Fruit fly (Drosophila melanogaster) whole organism, embryonic: Measurements from ENCODE around the gene Ugt305A1.

Source experiments
- Asciz ChIP-seq: fragments of 200-800 bp; sonication (Bioruptor generic); optimal IDR thresholded peaks from 2 replicates; lab custom pipeline; 2017; ENCODE audit warnings: missing biosample characterization, mild to moderate bottlenecking, missing genetic modification characterization, missing genetic modification reagents
- Atf6 ChIP-seq: fragments of 200-800 bp; sonication (Bioruptor generic); IDR thresholded peaks from 2 replicates; pipeline ENCODE4 v1.3.6; 2022; ENCODE audit warnings: missing biosample characterization, missing genetic modification characterization
- CG10565 ChIP-seq: fragments of 200-800 bp; sonication (Bioruptor generic); optimal IDR thresholded peaks from 3 replicates; lab custom pipeline; 2016; ENCODE audit warnings: missing biosample characterization, mild to moderate bottlenecking, missing genetic modification characterization
- CG11093 ChIP-seq: fragments of 200-800 bp; sonication (Bioruptor generic); IDR thresholded peaks from 3 replicates; pipeline ENCODE4 v1.3.6; 2022; ENCODE audit warnings: missing biosample characterization, missing genetic modification characterization
- CG11247 ChIP-seq: fragments of 200-800 bp; sonication (Bioruptor generic); IDR thresholded peaks from 2 replicates; pipeline ENCODE4 v1.3.6; 2022; ENCODE audit warnings: missing biosample characterization, missing genetic modification characterization
- CG13287 ChIP-seq: fragments of 200-800 bp; sonication (Bioruptor generic); IDR thresholded peaks from 2 replicates; pipeline ENCODE4 v1.3.6; 2022; ENCODE audit warnings: missing biosample characterization, missing genetic modification characterization; ENCODE audit not compliant: partially characterized antibody
- CG13424 ChIP-seq: fragments of 200-800 bp; sonication (Bioruptor generic); optimal IDR thresholded peaks from 2 replicates; lab custom pipeline; 2019; ENCODE audit warnings: missing biosample characterization, mild to moderate bottlenecking, missing genetic modification characterization, moderate library complexity
- CG1529 ChIP-seq: fragments of 200-800 bp; sonication (Bioruptor generic); optimal IDR thresholded peaks from 3 replicates; lab custom pipeline; 2018; ENCODE audit warnings: missing biosample characterization, missing genetic modification characterization
- CG1602 ChIP-seq: fragments of 200-800 bp; sonication (Bioruptor generic); optimal IDR thresholded peaks from 3 replicates; lab custom pipeline; 2016; ENCODE audit warnings: missing biosample characterization, missing genetic modification characterization
- CG17328 ChIP-seq: fragments of 200-800 bp; sonication (Bioruptor generic); IDR thresholded peaks from 2 replicates; pipeline ENCODE4 v1.3.6; 2022; ENCODE audit warnings: missing biosample characterization, missing genetic modification characterization
- CG31441 ChIP-seq: fragments of 200-800 bp; sonication (Bioruptor generic); IDR thresholded peaks from 2 replicates; pipeline ENCODE4 v1.3.6; 2022; ENCODE audit warnings: missing biosample characterization, missing genetic modification characterization
- CG3163 ChIP-seq: fragments of 200-800 bp; sonication (Bioruptor generic); optimal IDR thresholded peaks from 3 replicates; lab custom pipeline; 2016; ENCODE audit warnings: missing biosample characterization, missing genetic modification characterization
- CG32772 ChIP-seq: fragments of 200-800 bp; sonication (Bioruptor generic); IDR thresholded peaks from 2 replicates; pipeline ENCODE4 v1.3.6; 2022; ENCODE audit warnings: missing biosample characterization, missing genetic modification characterization
- CG4282 ChIP-seq: fragments of 200-800 bp; sonication (Bioruptor generic); optimal IDR thresholded peaks from 2 replicates; lab custom pipeline; 2016; ENCODE audit warnings: missing biosample characterization, missing genetic modification characterization
- CG4360 ChIP-seq: fragments of 200-800 bp; sonication (Bioruptor generic); IDR thresholded peaks from 2 replicates; pipeline ENCODE4 v1.3.6; 2022; ENCODE audit warnings: missing biosample characterization, missing genetic modification characterization
- CG4730 ChIP-seq: fragments of 200-800 bp; sonication (Bioruptor generic); IDR thresholded peaks from 2 replicates; pipeline ENCODE4 v1.3.6; 2022; ENCODE audit warnings: missing biosample characterization, missing genetic modification characterization
- CG8478 ChIP-seq: fragments of >200 bp; optimal IDR thresholded peaks from 2 replicates; lab custom pipeline; 2018
- CG8924 ChIP-seq: fragments of 200-800 bp; optimal IDR thresholded peaks from 3 replicates; lab custom pipeline; 2019; ENCODE audit warnings: missing biosample characterization, mild to moderate bottlenecking, missing genetic modification characterization, moderate library complexity
- CG9797 ChIP-seq: fragments of 200-800 bp; sonication (Bioruptor generic); optimal IDR thresholded peaks from 3 replicates; lab custom pipeline; 2018; ENCODE audit warnings: missing biosample characterization, mild to moderate bottlenecking, missing genetic modification characterization
- CG9876 ChIP-seq: fragments of 200-800 bp; sonication (Bioruptor generic); optimal IDR thresholded peaks from 2 replicates; lab custom pipeline; 2016; ENCODE audit warnings: missing biosample characterization, missing genetic modification characterization
- CG9932 ChIP-seq: fragments of 200-800 bp; sonication (Bioruptor generic); IDR thresholded peaks from 2 replicates; pipeline ENCODE4 v1.3.6; 2022; ENCODE audit warnings: missing biosample characterization, missing genetic modification characterization
- Drgx ChIP-seq: fragments of 200-800 bp; sonication (Bioruptor generic); IDR thresholded peaks from 2 replicates; pipeline ENCODE4 v1.3.6; 2022; ENCODE audit warnings: missing biosample characterization, missing genetic modification characterization
- E2f1 ChIP-seq: fragments of 200-800 bp; sonication (Bioruptor generic); IDR thresholded peaks from 2 replicates; pipeline ENCODE4 v1.3.6; 2022; ENCODE audit warnings: missing biosample characterization, missing genetic modification characterization
- E2f2 ChIP-seq: fragments of 200-800 bp; sonication (Bioruptor generic); IDR thresholded peaks from 2 replicates; pipeline ENCODE4 v1.3.6; 2022; ENCODE audit warnings: missing biosample characterization, missing genetic modification characterization
- Elba2 ChIP-seq: fragments of 200-800 bp; sonication (Bioruptor generic); optimal IDR thresholded peaks from 3 replicates; lab custom pipeline; 2016; ENCODE audit warnings: missing biosample characterization, missing genetic modification characterization
- Fer3 ChIP-seq: fragments of 200-800 bp; sonication (Bioruptor generic); optimal IDR thresholded peaks from 2 replicates; lab custom pipeline; 2018; ENCODE audit warnings: missing biosample characterization, mild to moderate bottlenecking, missing genetic modification characterization, moderate library complexity
- GATAe ChIP-seq: fragments of 200-800 bp; sonication (Bioruptor generic); conservative IDR thresholded peaks from 2 replicates; pipeline ENCODE4 v1.3.6; 2022; ENCODE audit warnings: missing biosample characterization, missing genetic modification characterization
- H15 ChIP-seq: fragments of 200-800 bp; sonication (Bioruptor generic); IDR thresholded peaks from 3 replicates; pipeline ENCODE4 v1.3.6; 2022; ENCODE audit warnings: missing biosample characterization, missing genetic modification characterization
- Hmr ChIP-seq: fragments of 200-800 bp; sonication (Bioruptor generic); optimal IDR thresholded peaks from 3 replicates; lab custom pipeline; 2017; ENCODE audit warnings: mild to moderate bottlenecking, missing biosample characterization, missing genetic modification reagents, missing genetic modification characterization
- Sry-β ChIP-seq: fragments of 200-800 bp; sonication (Bioruptor generic); optimal IDR thresholded peaks from 2 replicates; lab custom pipeline; 2018; ENCODE audit warnings: missing biosample characterization, mild to moderate bottlenecking, missing genetic modification characterization, moderate library complexity
- Taf1 ChIP-seq: fragments of 200-800 bp; sonication (Bioruptor generic); IDR thresholded peaks from 2 replicates; pipeline ENCODE4 v1.3.6; 2022; ENCODE audit warnings: missing biosample characterization, missing genetic modification characterization
- YL-1 ChIP-seq: fragments of 200-800 bp; sonication (Bioruptor generic); optimal IDR thresholded peaks from 3 replicates; lab custom pipeline; 2017; ENCODE audit warnings: missing biosample characterization, mild to moderate bottlenecking, missing genetic modification characterization
- ab ChIP-seq: fragments of 200-800 bp; sonication (Bioruptor generic); optimal IDR thresholded peaks from 2 replicates; lab custom pipeline; 2016; ENCODE audit warnings: missing biosample characterization, missing genetic modification characterization
- bowl ChIP-seq: fragments of 200-800 bp; sonication (Bioruptor generic); IDR thresholded peaks from 2 replicates; pipeline ENCODE4 v1.3.6; 2022; ENCODE audit warnings: missing biosample characterization, missing genetic modification characterization
- chm ChIP-seq: fragments of 200-800 bp; sonication (Bioruptor generic); IDR thresholded peaks from 2 replicates; pipeline ENCODE4 v1.3.6; 2022; ENCODE audit warnings: missing biosample characterization, missing genetic modification characterization
- dati ChIP-seq: fragments of 200-800 bp; sonication (Bioruptor generic); IDR thresholded peaks from 2 replicates; pipeline ENCODE4 v1.3.6; 2022; ENCODE audit warnings: missing biosample characterization, missing genetic modification characterization
- disco-r ChIP-seq: fragments of 200-800 bp; sonication (Bioruptor generic); optimal IDR thresholded peaks from 2 replicates; lab custom pipeline; 2016; ENCODE audit warnings: missing biosample characterization, missing genetic modification characterization
- dmrt99B ChIP-seq: fragments of 200-800 bp; sonication (Bioruptor generic); optimal IDR thresholded peaks from 2 replicates; lab custom pipeline; 2018; ENCODE audit warnings: missing biosample characterization, mild to moderate bottlenecking, missing genetic modification characterization, moderate library complexity
- esg ChIP-seq: fragments of 200-800 bp; sonication (Bioruptor generic); conservative IDR thresholded peaks from 2 replicates; pipeline ENCODE4 v1.3.6; 2022; ENCODE audit warnings: missing biosample characterization, missing genetic modification characterization
- eve ChIP-seq, 2 experiments: fragments of >200 bp; optimal IDR thresholded peaks; 2 replicates each; lab custom pipeline; 2017; ENCODE audit warnings: missing biosample characterization in 2 of 2, missing genetic modification characterization in 2 of 2
- h ChIP-seq: fragments of >200 bp; optimal IDR thresholded peaks from 2 replicates; lab custom pipeline; 2017
- hb ChIP-seq: fragments of 200-800 bp; sonication (Bioruptor generic); IDR thresholded peaks from 3 replicates; pipeline ENCODE4 v1.3.6; 2022; ENCODE audit warnings: missing biosample characterization, missing genetic modification characterization; ENCODE audit not compliant: partially characterized antibody
- kah ChIP-seq: fragments of 200-800 bp; sonication (Bioruptor generic); optimal IDR thresholded peaks from 2 replicates; lab custom pipeline; 2018; ENCODE audit warnings: missing biosample characterization, mild to moderate bottlenecking, missing genetic modification characterization
- ken ChIP-seq: fragments of 200-800 bp; sonication (Bioruptor generic); IDR thresholded peaks from 3 replicates; pipeline ENCODE4 v1.3.6; 2022; ENCODE audit warnings: missing biosample characterization, missing genetic modification characterization
- mam ChIP-seq: fragments of 200-800 bp; sonication (Bioruptor generic); optimal IDR thresholded peaks from 3 replicates; lab custom pipeline; 2016; ENCODE audit warnings: missing biosample characterization, missing genetic modification characterization
- org-1 ChIP-seq: fragments of 200-800 bp; sonication (Bioruptor generic); optimal IDR thresholded peaks from 2 replicates; lab custom pipeline; 2017; ENCODE audit warnings: missing biosample characterization, missing genetic modification characterization
- pb ChIP-seq: fragments of 200-800 bp; sonication (Bioruptor generic); optimal IDR thresholded peaks from 3 replicates; lab custom pipeline; 2016; ENCODE audit warnings: missing biosample characterization, missing genetic modification characterization
- pho ChIP-seq: fragments of 200-800 bp; sonication (Bioruptor generic); optimal IDR thresholded peaks from 2 replicates; lab custom pipeline; 2016; ENCODE audit warnings: missing biosample characterization, missing genetic modification characterization
- run ChIP-seq: fragments of 200-800 bp; sonication (Bioruptor generic); optimal IDR thresholded peaks from 3 replicates; lab custom pipeline; 2018; ENCODE audit warnings: missing biosample characterization, mild to moderate bottlenecking, missing genetic modification characterization
- trem ChIP-seq: fragments of 200-800 bp; optimal IDR thresholded peaks from 3 replicates; lab custom pipeline; 2019; ENCODE audit warnings: missing biosample characterization, mild to moderate bottlenecking, missing genetic modification characterization, moderate library complexity
- twi ChIP-seq: fragments of 200-800 bp; optimal IDR thresholded peaks from 2 replicates; lab custom pipeline; 2019; ENCODE audit warnings: missing biosample characterization, mild to moderate bottlenecking, missing genetic modification characterization, moderate library complexity
- unpg ChIP-seq: fragments of 200-800 bp; sonication (Bioruptor generic); optimal IDR thresholded peaks from 3 replicates; lab custom pipeline; 2018; ENCODE audit warnings: missing biosample characterization, mild to moderate bottlenecking, missing genetic modification characterization, moderate library complexity
- usp ChIP-seq: fragments of >200 bp; optimal IDR thresholded peaks from 2 replicates; lab custom pipeline; 2017; ENCODE audit warnings: missing biosample characterization, missing genetic modification characterization
- zfh1 ChIP-seq: fragments of 200-800 bp; sonication (Bioruptor generic); IDR thresholded peaks from 3 replicates; pipeline ENCODE4 v1.3.6; 2022; ENCODE audit warnings: missing biosample characterization, missing genetic modification characterization

The Ugt305A1 gene

DNA sequence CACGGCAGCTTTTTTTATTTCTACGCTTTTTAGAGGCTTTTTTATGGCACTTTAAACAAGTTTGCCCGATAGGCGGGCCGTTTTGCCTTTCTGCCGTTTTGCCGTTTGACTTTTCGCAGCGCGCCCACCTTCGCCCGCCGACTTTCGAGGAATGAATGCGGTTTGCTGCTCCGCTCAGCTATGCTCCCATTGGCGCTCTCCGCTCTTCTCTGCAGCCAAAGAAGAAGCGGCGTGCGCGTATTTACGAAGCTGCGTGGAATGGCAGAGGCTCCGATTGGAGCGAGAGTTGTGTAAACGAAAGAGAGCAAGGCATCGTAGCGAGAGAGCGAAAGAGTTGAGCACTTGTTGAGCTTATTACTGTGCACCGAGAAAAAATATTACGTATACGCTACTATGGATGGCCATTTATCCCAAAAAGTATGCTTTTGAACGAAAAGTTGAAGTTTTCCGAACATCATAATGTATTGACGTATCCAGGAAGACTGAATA is 12.0 kb downstream of the Ugt305A1 start, which contains the start of gene wit (continued):
- TF ChIP-seq E2f2 (peak; percentile 17; the same call in 1 of the 2 replicates), esg (GFP tag; lab: Robert Waterston, UW) (no peak), CG32772 (no peak), CG13287 (GFP tag; lab: Robert Waterston, UW) (peak; percentile 73), CG3163 (GFP tag; lab: Kevin White, UChicago) (peak; percentile 87), usp (GFP tag; lab: Kevin White, UChicago) (no peak), CG4730 (GFP tag; lab: Robert Waterston, UW) (no peak), CG9876 (GFP tag; lab: Kevin White, UChicago) (no peak), Hmr (GFP tag; lab: Kevin White, UChicago) (peak; percentile 50), GATAe (no peak), run (no peak), Drgx (GFP tag; lab: Robert Waterston, UW) (peak; percentile 48; the same call in 1 of the 2 replicates), CG4360 (no peak), twi (tag; lab: Kevin White, UChicago) (no peak), eve (GFP tag; optimal IDR thresholded peaks at IDR 0.05; lab: Kevin White, UChicago) (no peak), CG31441 (GFP tag; lab: Robert Waterston, UW) (no peak), CG1529 (GFP tag; lab: Kevin White, UChicago) (no peak), ab (GFP tag; lab: Kevin White, UChicago) (no peak), Sry-β (GFP tag; lab: Kevin White, UChicago) (no peak), ken (GFP tag; lab: Robert Waterston, UW) (no peak), Elba2 (GFP tag; lab: Kevin White, UChicago) (no peak), CG8924 (no peak), pb (GFP tag; lab: Kevin White, UChicago) (no peak), unpg (peak; percentile 6), dmrt99B (tag; lab: Kevin White, UChicago) (no peak), bowl (GFP tag; lab: Robert Waterston, UW) (no peak), h (lab: Kevin White, UChicago) (no peak), org-1 (peak; percentile 31), H15 (no peak), Fer3 (tag; lab: Kevin White, UChicago) (no peak), CG11093 (no peak), Atf6 (GFP tag; lab: Robert Waterston, UW) (0 out of 2 replicates have a peak, but pooled peaks have one; percentile 17), YL-1 (GFP tag; lab: Kevin White, UChicago) (peak; percentile 9), CG17328 (no peak; the same call in 1 of the 2 replicates), CG1602 (no peak), mam (peak; percentile 22), trem (tag; lab: Kevin White, UChicago) (no peak), zfh1 (no peak), disco-r (no peak), E2f1 (GFP tag; lab: Robert Waterston, UW) (no peak), CG8478 (lab: Kevin White, UChicago) (no peak), CG9797 (no peak), CG9932 (GFP tag; lab: Robert Waterston, UW) (peak; percentile 32), hb (GFP tag; lab: Robert Waterston, UW) (no peak), pho (GFP tag; lab: Kevin White, UChicago) (peak; percentile 22), CG10565 (no peak), chm (GFP tag; lab: Robert Waterston, UW) (peak; percentile 83), Taf1 (GFP tag; lab: Robert Waterston, UW) (no peak), kah (GFP tag; lab: Kevin White, UChicago) (peak; percentile 67), CG4282 (no peak), Asciz (no peak), dati (GFP tag; lab: Robert Waterston, UW) (no peak), CG13424 (tag; lab: Kevin White, UChicago) (no peak), CG11247 (GFP tag; lab: Robert Waterston, UW) (no peak)
